Worm (Caenorhabditis elegans): ENCODE data around the gene dna-2.

The dna-2 gene

ce11 chrII:11765506-11766152 is 12.6 kb upstream of the dna-2 start:
- TF ChIP-seq syd-9 (tag; optimal IDR thresholded peaks at IDR 0.05) (no peak), K09A11.1 (tag; optimal IDR thresholded peaks at IDR 0.05; ENCODE audit: insufficient read depth) (no peak), tbx-7 (tag; optimal IDR thresholded peaks at IDR 0.05) (no peak), pax-1 (tag; optimal IDR thresholded peaks at IDR 0.05) (no peak), Y22D7AL.16 (tag; optimal IDR thresholded peaks at IDR 0.05) (no peak), dve-1 (tag; optimal IDR thresholded peaks at IDR 0.05) (no peak)

ce11 chrII:11766472-11766871 is 11.8 kb upstream of the dna-2 start, which contains the start of gene F44E5.2:
Gene F44E5.2 (plus strand): TSS chrII:11766772.
- TF ChIP-seq lin-11 (tag; optimal IDR thresholded peaks at IDR 0.05) (no peak), ceh-24 (tag; optimal IDR thresholded peaks at IDR 0.05) (no peak), pha-4 (tag; optimal IDR thresholded peaks at IDR 0.05) (no peak), Y22D7AL.16 (tag; optimal IDR thresholded peaks at IDR 0.05) (no peak), ref-2 (tag; optimal IDR thresholded peaks at IDR 0.05) (no peak), nfya-1 (tag; optimal IDR thresholded peaks at IDR 0.05) (no peak), elt-2 (tag; optimal IDR thresholded peaks at IDR 0.05) (no peak), ceh-6 (GFP tag; optimal IDR thresholded peaks at IDR 0.05) (no peak), ceh-18 (tag; optimal IDR thresholded peaks at IDR 0.05) (no peak), fax-1 (tag; optimal IDR thresholded peaks at IDR 0.05) (no peak), pqm-1 (tag; optimal IDR thresholded peaks at IDR 0.05) (no peak), pha-2 (tag; optimal IDR thresholded peaks at IDR 0.05) (no peak), ceh-9 (tag; optimal IDR thresholded peaks at IDR 0.05) (no peak), tbx-2 (tag; optimal IDR thresholded peaks at IDR 0.05) (no peak), elt-4 (tag; optimal IDR thresholded peaks at IDR 0.05) (no peak), ceh-30 (tag; optimal IDR thresholded peaks at IDR 0.05) (no peak)

- TF ChIP-seq F13H6.1 (tag; optimal IDR thresholded peaks at IDR 0.05) (no peak), zip-5 (tag; optimal IDR thresholded peaks at IDR 0.05) (no peak), K09A11.1 (tag; optimal IDR thresholded peaks at IDR 0.05; ENCODE audit: insufficient read depth) (no peak), Y22D7AL.16 (tag; optimal IDR thresholded peaks at IDR 0.05) (no peak), ceh-19 (GFP tag; optimal IDR thresholded peaks at IDR 0.05) (no peak), pros-1 (tag; optimal IDR thresholded peaks at IDR 0.05) (no peak), fax-1 (tag; optimal IDR thresholded peaks at IDR 0.05) (no peak), ceh-22 (tag; optimal IDR thresholded peaks at IDR 0.05) (no peak), nfya-1 (tag; optimal IDR thresholded peaks at IDR 0.05) (no peak), sdc-2 (tag; optimal IDR thresholded peaks at IDR 0.05) (no peak), unc-3 (GFP tag; conservative IDR thresholded peaks at IDR 0.05) (no peak), unc-3 (tag; optimal IDR thresholded peaks at IDR 0.05) (no peak), ets-4 (tag; optimal IDR thresholded peaks at IDR 0.05) (no peak)
Observed at ce11 chrII:11772364-11772763, 5.9 kb upstream of the dna-2 start, which contains the start of gene F44E5.15. Gene F44E5.15 (plus strand): TSS chrII:11772664.

- TF ChIP-seq hlh-13 (GFP tag; optimal IDR thresholded peaks at IDR 0.05) (no peak), hlh-30 (tag; optimal IDR thresholded peaks at IDR 0.05; ENCODE audit: insufficient read depth) (no peak), C38D4.7 (GFP tag; optimal IDR thresholded peaks at IDR 0.05) (no peak), dmd-4 (tag; optimal IDR thresholded peaks at IDR 0.05; ENCODE audit: borderline replicate concordance) (no peak), syd-9 (tag; optimal IDR thresholded peaks at IDR 0.05) (no peak), nhr-11 (tag; optimal IDR thresholded peaks at IDR 0.05) (no peak), ceh-31 (tag; optimal IDR thresholded peaks at IDR 0.05) (no peak), fkh-6 (tag; optimal IDR thresholded peaks at IDR 0.05) (no peak), ahr-1 (tag; optimal IDR thresholded peaks at IDR 0.05) (no peak), hlh-8 (tag; optimal IDR thresholded peaks at IDR 0.05) (no peak), ceh-24 (tag; optimal IDR thresholded peaks at IDR 0.05) (no peak), F13H6.1 (tag; optimal IDR thresholded peaks at IDR 0.05) (no peak), nfya-1 (tag; optimal IDR thresholded peaks at IDR 0.05) (no peak), fax-1 (tag; optimal IDR thresholded peaks at IDR 0.05) (no peak), gmeb-2 (tag; optimal IDR thresholded peaks at IDR 0.05) (no peak), madf-2 (tag; optimal IDR thresholded peaks at IDR 0.05) (no peak), K02D7.2 (tag; optimal IDR thresholded peaks at IDR 0.05) (no peak), sox-2 (GFP tag; IDR thresholded peaks at IDR 0.05) (no peak)
Observed at ce11 chrII:11774218-11774617, 4.0 kb upstream of the dna-2 start, which contains the start of gene F44E5.1. Gene F44E5.1 (minus strand): TSS chrII:11774559.
